Worm (Caenorhabditis elegans) whole organism, L1 larva: Measurements from ENCODE around the gene Y55D9A.2.

Experiments used
- C34B4.2 ChIP-seq: sonication (generic microtip); optimal IDR thresholded peaks from 2 replicates; lab custom pipeline; 2017; ENCODE audit warnings: mild to moderate bottlenecking, missing genetic modification characterization, missing compliant biosample characterization
- F16B12.6 ChIP-seq: fragments of 150-350 bp; optimal IDR thresholded peaks from 2 replicates; lab custom pipeline; 2014; ENCODE audit warnings: missing biosample characterization, missing genetic modification characterization
- aha-1 ChIP-seq: fragments of 150-350 bp; optimal IDR thresholded peaks from 2 replicates; lab custom pipeline; 2014; ENCODE audit warnings: missing biosample characterization, missing genetic modification characterization
- aly-2 ChIP-seq: fragments of 150-350 bp; optimal IDR thresholded peaks from 2 replicates; lab custom pipeline; 2014; ENCODE audit warnings: missing biosample characterization, missing genetic modification characterization
- ceh-63 ChIP-seq: fragments of 200-800 bp; sonication (Bioruptor generic); optimal IDR thresholded peaks from 2 replicates; lab custom pipeline; 2018; ENCODE audit warnings: mild to moderate bottlenecking, missing genetic modification characterization, missing compliant biosample characterization
- ceh-8 ChIP-seq: fragments of 200-800 bp; sonication (Bioruptor generic); optimal IDR thresholded peaks from 2 replicates; lab custom pipeline; 2018; ENCODE audit warnings: mild to moderate bottlenecking, missing genetic modification characterization, moderate library complexity, missing compliant biosample characterization
- ceh-82 ChIP-seq, 3 experiments: fragments of 150-350 bp in 1 of 3; sonication (generic microtip) in 2 of 3; optimal IDR thresholded peaks; 2 replicates each; lab custom pipeline; 2014 to 2017; ENCODE audit warnings: missing biosample characterization in 3 of 3, missing genetic modification characterization in 3 of 3
- ceh-90 ChIP-seq: sonication (generic microtip); optimal IDR thresholded peaks from 2 replicates; lab custom pipeline; 2016; ENCODE audit warnings: missing genetic modification characterization, missing compliant biosample characterization
- dpl-1 ChIP-seq, 3 experiments: fragments of 150-350 bp in 2 of 3; sonication (generic microtip) in 1 of 3; optimal IDR thresholded peaks; 2 replicates each; lab custom pipeline; 2014 to 2017; ENCODE audit warnings: missing biosample characterization in 3 of 3, missing genetic modification characterization in 3 of 3, missing genetic modification reagents in 3 of 3
- efl-1 ChIP-seq, 4 experiments: fragments of 150-350 bp; optimal IDR thresholded peaks in 3 of 4; peaks in 1 of 4; 1 replicate in 1 of 4; 2 replicates in 3 of 4; lab custom pipeline; 2014; ENCODE audit warnings: missing biosample characterization in 2 of 4, missing genetic modification characterization in 2 of 4, missing genetic modification reagents in 2 of 4
- efl-3 ChIP-seq: fragments of 200-800 bp; sonication (Bioruptor generic); optimal IDR thresholded peaks from 2 replicates; lab custom pipeline; 2018; ENCODE audit warnings: mild to moderate bottlenecking, missing genetic modification characterization, missing compliant biosample characterization
- egl-27 ChIP-seq, 2 experiments: fragments of 150-350 bp in 1 of 2; sonication (generic microtip); optimal IDR thresholded peaks; 3 replicates each; lab custom pipeline; 2017 to 2018; ENCODE audit warnings: missing biosample characterization in 2 of 2, missing genetic modification characterization in 2 of 2, missing genetic modification reagents in 2 of 2
- elt-2 ChIP-seq: sonication (generic microtip); optimal IDR thresholded peaks from 2 replicates; lab custom pipeline; 2016; ENCODE audit warnings: missing genetic modification characterization, mild to moderate bottlenecking, inconsistent platforms, missing compliant biosample characterization, missing genetic modification reagents
- elt-3 ChIP-seq, 6 experiments: fragments of 150-350 bp in 1 of 6; sonication (generic microtip); optimal IDR thresholded peaks; 2 replicates each; lab custom pipeline; 2017 to 2018; ENCODE audit warnings: missing biosample characterization in 6 of 6, missing genetic modification characterization in 6 of 6, inconsistent platforms in 1 of 6
- ets-5 ChIP-seq: fragments of 200-800 bp; sonication (Bioruptor generic); IDR thresholded peaks from 2 replicates; pipeline ENCODE4 v1.3.6; 2022; ENCODE audit warnings: missing genetic modification characterization, missing compliant biosample characterization
- fkh-8 ChIP-seq: sonication (generic microtip); optimal IDR thresholded peaks from 2 replicates; lab custom pipeline; 2016; ENCODE audit warnings: mild to moderate bottlenecking, missing genetic modification characterization, missing compliant biosample characterization
- hlh-17 ChIP-seq: fragments of 200-800 bp; sonication (Bioruptor generic); optimal IDR thresholded peaks from 2 replicates; lab custom pipeline; 2018; ENCODE audit warnings: missing genetic modification characterization, mild to moderate bottlenecking, missing compliant biosample characterization, moderate library complexity, borderline replicate concordance
- lin-14 ChIP-seq: fragments of 200-800 bp; sonication (Bioruptor generic); optimal IDR thresholded peaks from 2 replicates; lab custom pipeline; 2018; ENCODE audit warnings: mild to moderate bottlenecking, missing genetic modification characterization, moderate library complexity, missing compliant biosample characterization
- lin-15B ChIP-seq: fragments of 150-350 bp; sonication (generic microtip); optimal IDR thresholded peaks from 3 replicates; lab custom pipeline; 2014; ENCODE audit warnings: missing biosample characterization, missing genetic modification characterization
- lin-35 ChIP-seq, 2 experiments: fragments of 150-350 bp; optimal IDR thresholded peaks; 2 replicates each; lab custom pipeline; 2014; ENCODE audit warnings: missing biosample characterization in 2 of 2, missing genetic modification characterization in 2 of 2, missing genetic modification reagents in 2 of 2
- lin-39 ChIP-seq: fragments of 150-350 bp; optimal IDR thresholded peaks from 2 replicates; lab custom pipeline; 2014; ENCODE audit warnings: missing biosample characterization, missing genetic modification reagents, missing genetic modification characterization
- lir-3 ChIP-seq: sonication (generic microtip); optimal IDR thresholded peaks from 2 replicates; lab custom pipeline; 2016; ENCODE audit warnings: mild to moderate bottlenecking, missing genetic modification characterization, moderate library complexity, missing compliant biosample characterization; ENCODE audit not compliant: poor library complexity
- lsy-2 ChIP-seq, 2 experiments: fragments of 150-350 bp; optimal IDR thresholded peaks; 2 replicates each; lab custom pipeline; 2014; ENCODE audit warnings: missing biosample characterization in 2 of 2, missing genetic modification characterization in 2 of 2
- mdl-1 ChIP-seq, 2 experiments: fragments of 150-350 bp; optimal IDR thresholded peaks; 2 replicates each; lab custom pipeline; 2014 to 2017; ENCODE audit warnings: missing biosample characterization in 2 of 2, missing genetic modification characterization in 2 of 2, inconsistent platforms in 1 of 2
- mep-1 ChIP-seq: fragments of 150-350 bp; optimal IDR thresholded peaks from 2 replicates; lab custom pipeline; 2014; ENCODE audit warnings: missing biosample characterization, missing genetic modification characterization
- nhr-20 ChIP-seq: sonication (generic microtip); optimal IDR thresholded peaks from 2 replicates; lab custom pipeline; 2016; ENCODE audit warnings: mild to moderate bottlenecking, missing genetic modification characterization, missing compliant biosample characterization
- nhr-237 ChIP-seq: fragments of 150-350 bp; optimal IDR thresholded peaks from 2 replicates; lab custom pipeline; 2014; ENCODE audit warnings: missing biosample characterization, missing genetic modification characterization
- nhr-47 ChIP-seq: sonication (generic microtip); optimal IDR thresholded peaks from 2 replicates; lab custom pipeline; 2016; ENCODE audit warnings: mild to moderate bottlenecking, missing genetic modification characterization, moderate library complexity, missing compliant biosample characterization
- nhr-71 ChIP-seq: sonication (generic microtip); optimal IDR thresholded peaks from 2 replicates; lab custom pipeline; 2016; ENCODE audit warnings: mild to moderate bottlenecking, missing genetic modification characterization, moderate library complexity, missing compliant biosample characterization
- pqm-1 ChIP-seq: sonication (generic microtip); optimal IDR thresholded peaks from 3 replicates; lab custom pipeline; 2017; ENCODE audit warnings: missing biosample characterization, missing genetic modification characterization
- rnt-1 ChIP-seq: sonication (generic microtip); optimal IDR thresholded peaks from 2 replicates; lab custom pipeline; 2016; ENCODE audit warnings: mild to moderate bottlenecking, missing genetic modification characterization, moderate library complexity, missing compliant biosample characterization
- snpc-4 ChIP-seq: fragments of 150-350 bp; optimal IDR thresholded peaks from 2 replicates; lab custom pipeline; 2014; ENCODE audit warnings: missing biosample characterization, missing genetic modification characterization
- snu-23 ChIP-seq: sonication (generic microtip); optimal IDR thresholded peaks from 2 replicates; lab custom pipeline; 2016; ENCODE audit warnings: missing genetic modification characterization, missing compliant biosample characterization
- sup-37 ChIP-seq: fragments of 200-800 bp; sonication (Bioruptor generic); optimal IDR thresholded peaks from 2 replicates; lab custom pipeline; 2018; ENCODE audit warnings: mild to moderate bottlenecking, missing genetic modification characterization, missing compliant biosample characterization
- unc-98 ChIP-seq: fragments of 200-800 bp; sonication (Bioruptor generic); IDR thresholded peaks from 2 replicates; pipeline ENCODE4 v1.3.6; 2022; ENCODE audit warnings: missing genetic modification characterization, missing compliant biosample characterization
- zip-4 ChIP-seq: fragments of 200-800 bp; sonication (Bioruptor generic); optimal IDR thresholded peaks from 2 replicates; lab custom pipeline; 2018; ENCODE audit warnings: mild to moderate bottlenecking, missing genetic modification characterization, moderate library complexity, missing compliant biosample characterization
- ztf-4 ChIP-seq: fragments of 150-350 bp; optimal IDR thresholded peaks from 2 replicates; lab custom pipeline; 2014; ENCODE audit warnings: missing biosample characterization, missing genetic modification characterization

Gene Y55D9A.2

ce11 chrIV:12616943-12617689 is 11.9 kb upstream of the Y55D9A.2 start:
- TF ChIP-seq efl-1 (optimal IDR thresholded peaks at IDR 0.05; lab: Kevin White, UChicago) (no peak), efl-1 (GFP tag; optimal IDR thresholded peaks at IDR 0.05 in 1 of 2; lab: Kevin White, UChicago) (peak in 1 of 2 experiments; percentile 39), C34B4.2 (tag; lab: Kevin White, UChicago) (no peak), unc-98 (GFP tag; lab: Robert Waterston, UW) (no peak), ceh-82 (tag; optimal IDR thresholded peaks at IDR 0.05; lab: Kevin White, UChicago) (peak in 1 of 3 experiments; percentile 8), lin-14 (GFP tag; lab: Kevin White, UChicago) (peak; percentile 71), snu-23 (GFP tag; lab: Kevin White, UChicago) (peak; percentile 0), ceh-63 (GFP tag; lab: Kevin White, UChicago) (no peak), pqm-1 (tag; lab: Kevin White, UChicago) (no peak), aha-1 (no peak), elt-3 (tag; optimal IDR thresholded peaks at IDR 0.05; lab: Kevin White, UChicago) (no peak), mdl-1 (tag; optimal IDR thresholded peaks at IDR 0.05; lab: Kevin White, UChicago) (no peak), dpl-1 (GFP tag; optimal IDR thresholded peaks at IDR 0.05; lab: Kevin White, UChicago) (peak in 1 of 3 experiments; percentile 5), F16B12.6 (tag; lab: Kevin White, UChicago) (no peak), fkh-8 (peak; percentile 3), snpc-4 (tag; lab: Kevin White, UChicago) (no peak), mep-1 (tag; lab: Kevin White, UChicago) (no peak), hlh-17 (GFP tag; lab: Kevin White, UChicago) (no peak)
- TF ChIP-seq, all 84 proteins: peak for 6

ce11 chrIV:12615122-12615745 is 10.0 kb upstream of the Y55D9A.2 start:
- peak; percentile 37 for TF ChIP-seq nhr-71
- TF ChIP-seq ztf-4 = no peak
- peak in 1 of 2 experiments; percentile 14 for TF ChIP-seq lsy-2 (tag; optimal IDR thresholded peaks at IDR 0.05; lab: Kevin White, UChicago)
- peak; percentile 62 for TF ChIP-seq lin-14 (GFP tag; lab: Kevin White, UChicago)
- TF ChIP-seq snu-23 (GFP tag; lab: Kevin White, UChicago) = peak; percentile 9
- peak; percentile 74 for TF ChIP-seq rnt-1 (tag; lab: Kevin White, UChicago)

ce11 chrIV:12614624-12615023 is 9.4 kb upstream of the Y55D9A.2 start, which contains the start of gene efa-6:
Gene efa-6, minus strand, starts transcription at chrIV:12614724.
- TF ChIP-seq efl-3 (GFP tag; lab: Kevin White, UChicago) (no peak), ceh-63 (GFP tag; lab: Kevin White, UChicago) (no peak), zip-4 (GFP tag; lab: Kevin White, UChicago) (no peak), ets-5 (GFP tag; lab: Robert Waterston, UW) (no peak), aly-2 (no peak)

- TF ChIP-seq lin-35 (GFP tag; optimal IDR thresholded peaks at IDR 0.05; lab: Kevin White, UChicago) = peak in 1 of 2 experiments; percentile 24
- TF ChIP-seq sup-37 (GFP tag; lab: Kevin White, UChicago) = no peak
- TF ChIP-seq ceh-8 = no peak
- no peak for TF ChIP-seq nhr-237 (tag; lab: Kevin White, UChicago)
- TF ChIP-seq pqm-1 (tag; lab: Kevin White, UChicago) = peak; percentile 10
- TF ChIP-seq nhr-20 = peak; percentile 7
- TF ChIP-seq ztf-4 = no peak
- no peak for TF ChIP-seq lin-15B (tag; lab: Kevin White, UChicago)
- no peak for TF ChIP-seq lin-39 (tag; lab: Kevin White, UChicago)
- TF ChIP-seq lsy-2 (tag; optimal IDR thresholded peaks at IDR 0.05; lab: Kevin White, UChicago) = no peak
- no peak for TF ChIP-seq nhr-47
- TF ChIP-seq egl-27 (tag; optimal IDR thresholded peaks at IDR 0.05; lab: Kevin White, UChicago) = no peak
- TF ChIP-seq ceh-90 (tag; lab: Kevin White, UChicago) = no peak
- no peak for TF ChIP-seq lir-3 (tag; lab: Kevin White, UChicago)
- peak; percentile 55 for TF ChIP-seq elt-2 (tag; lab: Kevin White, UChicago)
These were observed 4.3 kb downstream of the Y55D9A.2 start for ce11 chrIV:12600941-12601340.
